Worm (Caenorhabditis elegans) whole organism, mixed stage, embryonic: ENCODE measurements around the gene zhit-2.

Experiments used
- M03D4.4 ChIP-seq: sonication (generic microtip); optimal IDR thresholded peaks from 2 replicates; lab custom pipeline; 2017; ENCODE audit warnings: mild to moderate bottlenecking, missing genetic modification characterization, missing compliant biosample characterization
- blmp-1 ChIP-seq: fragments of 150-350 bp; optimal IDR thresholded peaks from 2 replicates; lab custom pipeline; 2014; ENCODE audit warnings: missing biosample characterization, missing genetic modification characterization
- ceh-39 ChIP-seq: fragments of 150-350 bp; optimal IDR thresholded peaks from 2 replicates; lab custom pipeline; 2014; ENCODE audit warnings: missing biosample characterization, missing genetic modification characterization
- ces-1 ChIP-seq: fragments of 150-350 bp; optimal IDR thresholded peaks from 2 replicates; lab custom pipeline; 2014; ENCODE audit warnings: missing biosample characterization, missing genetic modification reagents, missing genetic modification characterization
- lin-32 ChIP-seq: fragments of 200-800 bp; sonication (Bioruptor generic); optimal IDR thresholded peaks from 2 replicates; lab custom pipeline; 2018; ENCODE audit warnings: mild to moderate bottlenecking, missing genetic modification characterization, missing compliant biosample characterization
- nhr-12 ChIP-seq: fragments of 150-350 bp; optimal IDR thresholded peaks from 2 replicates; lab custom pipeline; 2014; ENCODE audit warnings: missing biosample characterization, missing genetic modification characterization
- pha-4 ChIP-seq: fragments of 150-350 bp; optimal IDR thresholded peaks from 2 replicates; lab custom pipeline; 2018; ENCODE audit warnings: missing biosample characterization, missing genetic modification reagents, missing genetic modification characterization
- unc-39 ChIP-seq: fragments of 150-350 bp; optimal IDR thresholded peaks from 2 replicates; lab custom pipeline; 2014; ENCODE audit warnings: missing biosample characterization, missing genetic modification characterization
- ztf-11 ChIP-seq: fragments of 150-350 bp; optimal IDR thresholded peaks from 2 replicates; lab custom pipeline; 2014; ENCODE audit warnings: missing biosample characterization, missing genetic modification characterization

ce11 chrIII:4230092-4230491 is 14.1 kb downstream of the zhit-2 start:
- TF ChIP-seq ces-1 (GFP tag; lab: Kevin White, UChicago) (no peak), pha-4 (tag; lab: Kevin White, UChicago) (no peak), unc-39 (tag; lab: Kevin White, UChicago) (no peak), blmp-1 (tag; lab: Kevin White, UChicago) (no peak), ztf-11 (no peak), lin-32 (GFP tag; lab: Kevin White, UChicago) (no peak), nhr-12 (no peak), ceh-39 (no peak), M03D4.4 (tag; lab: Kevin White, UChicago) (no peak)
